Fruit fly (Drosophila melanogaster): ENCODE measurements around the gene Ocrl.
A peak's percentile ranks its signal among the peaks of the same experiment; 100 is the strongest.

The Ocrl gene

dm6 chrX:1963591-1964216 lies 40.9 kb downstream of the Ocrl start (continued):
- TF ChIP-seq esn (GFP tag; optimal IDR thresholded peaks at IDR 0.05) (peak; percentile 82), topi (GFP tag; optimal IDR thresholded peaks at IDR 0.05) (peak; percentile 76), Hr38 (GFP tag; optimal IDR thresholded peaks at IDR 0.05) (peak; percentile 86), CG8319 (GFP tag; optimal IDR thresholded peaks at IDR 0.05) (peak; percentile 77), CG3032 (tag; optimal IDR thresholded peaks at IDR 0.05) (peak; percentile 44), Eip93F (GFP tag; optimal IDR thresholded peaks at IDR 0.05) (peak; percentile 10), Sox15 (GFP tag; optimal IDR thresholded peaks at IDR 0.05) (peak; percentile 80), OdsH (GFP tag; optimal IDR thresholded peaks at IDR 0.05) (peak; percentile 91), CG11902 (GFP tag; optimal IDR thresholded peaks at IDR 0.05) (peak; percentile 88)

- TF ChIP-seq CG15336 (GFP tag; IDR thresholded peaks at IDR 0.05) (peak; percentile 31; the same call in 1 of the 2 replicates), ss (GFP tag; optimal IDR thresholded peaks at IDR 0.05) (peak in 1 of 2 experiments; percentile 1), CG9139 (GFP tag; optimal IDR thresholded peaks at IDR 0.05) (no peak)
Measured at dm6 chrX:1964409-1965345, 41.9 kb downstream of the Ocrl start.

- no peak for TF ChIP-seq dsx (GFP tag; optimal IDR thresholded peaks at IDR 0.05; ENCODE audit: poor library complexity, severe bottlenecking)
- TF ChIP-seq svp (GFP tag) = peak; percentile 79
- no peak for TF ChIP-seq Met (GFP tag; optimal IDR thresholded peaks at IDR 0.05)
- no peak for TF ChIP-seq spab (GFP tag; optimal IDR thresholded peaks at IDR 0.05)
- TF ChIP-seq OdsH (GFP tag; optimal IDR thresholded peaks at IDR 0.05) = no peak
- TF ChIP-seq achi (GFP tag; optimal IDR thresholded peaks at IDR 0.05) = no peak
- TF ChIP-seq CG32006 (GFP tag; optimal IDR thresholded peaks at IDR 0.05) = no peak
- peak; percentile 21 for TF ChIP-seq vri (GFP tag; optimal IDR thresholded peaks at IDR 0.05)
- TF ChIP-seq CG3919 (GFP tag; optimal IDR thresholded peaks at IDR 0.05) = no peak
- no peak for TF ChIP-seq CG11902 (GFP tag; optimal IDR thresholded peaks at IDR 0.05)
- peak; percentile 57 for TF ChIP-seq Eip93F (GFP tag; optimal IDR thresholded peaks at IDR 0.05)
Measured at dm6 chrX:1965512-1965911, 42.7 kb downstream of the Ocrl start.

dm6 chrX:1965979-1966778 lies 43.4 kb downstream of the Ocrl start:
- TF ChIP-seq CG11294 (GFP tag; IDR thresholded peaks at IDR 0.05) (peak; percentile 35; the same call in 1 of the 2 replicates), Hr39 (GFP tag; optimal IDR thresholded peaks at IDR 0.05) (no peak), Smox (GFP tag; optimal IDR thresholded peaks at IDR 0.05) (no peak), Eip78C (GFP tag) (peak; percentile 68), pdm3 (GFP tag; optimal IDR thresholded peaks at IDR 0.05) (no peak), dsx (GFP tag; optimal IDR thresholded peaks at IDR 0.05; ENCODE audit: poor library complexity, severe bottlenecking) (no peak), spab (GFP tag; optimal IDR thresholded peaks at IDR 0.05) (no peak), CG11902 (GFP tag; optimal IDR thresholded peaks at IDR 0.05) (no peak), net (GFP tag; optimal IDR thresholded peaks at IDR 0.05) (peak; percentile 14), fd59A (GFP tag; optimal IDR thresholded peaks at IDR 0.05) (no peak), CG8632 (GFP tag; optimal IDR thresholded peaks at IDR 0.05) (no peak), salr (GFP tag; optimal IDR thresholded peaks at IDR 0.05) (peak in 1 of 2 experiments; percentile 12), Gug (GFP tag; IDR thresholded peaks at IDR 0.05) (0 out of 2 replicates have a peak, but pooled peaks have one; percentile 21), Hr4 (GFP tag; optimal IDR thresholded peaks at IDR 0.05) (peak; percentile 25), CG6808 (GFP tag; optimal IDR thresholded peaks at IDR 0.05) (peak; percentile 25), Sox15 (GFP tag; optimal IDR thresholded peaks at IDR 0.05) (no peak), Eip75B (GFP tag; optimal IDR thresholded peaks at IDR 0.05) (no peak), CG4318 (GFP tag; optimal IDR thresholded peaks at IDR 0.05) (no peak), CG8319 (GFP tag; optimal IDR thresholded peaks at IDR 0.05) (no peak), CG10631 (GFP tag; optimal IDR thresholded peaks at IDR 0.05) (no peak), eg (GFP tag; IDR thresholded peaks at IDR 0.05) (peak; percentile 87), CG10669 (GFP tag; optimal IDR thresholded peaks at IDR 0.05) (no peak), svp (GFP tag) (no peak), ss (GFP tag; optimal IDR thresholded peaks at IDR 0.05) (peak in 1 of 2 experiments; percentile 29), CG9139 (GFP tag; optimal IDR thresholded peaks at IDR 0.05) (no peak), CG15336 (GFP tag; IDR thresholded peaks at IDR 0.05) (peak; percentile 69), CG31627 (GFP tag; optimal IDR thresholded peaks at IDR 0.05) (no peak), vri (GFP tag; optimal IDR thresholded peaks at IDR 0.05) (no peak), Ets21C (GFP tag; optimal IDR thresholded peaks at IDR 0.05) (no peak), fd85E (GFP tag; optimal IDR thresholded peaks at IDR 0.05) (no peak)

All from whole organism, prepupa.